Worm (Caenorhabditis elegans): ENCODE measurements around the gene nipi-3.

Gene nipi-3

ce11 chrX:15597077-15597476, 10.7 kb upstream of the nipi-3 start, which contains the start of gene K09A9.8:
Gene K09A9.8, minus strand, starts transcription at chrX:15597177.
- TF ChIP-seq lin-39 (tag; optimal IDR thresholded peaks at IDR 0.05): no peak
- TF ChIP-seq D1046.2 (GFP tag; IDR thresholded peaks at IDR 0.05): no peak

DNA sequence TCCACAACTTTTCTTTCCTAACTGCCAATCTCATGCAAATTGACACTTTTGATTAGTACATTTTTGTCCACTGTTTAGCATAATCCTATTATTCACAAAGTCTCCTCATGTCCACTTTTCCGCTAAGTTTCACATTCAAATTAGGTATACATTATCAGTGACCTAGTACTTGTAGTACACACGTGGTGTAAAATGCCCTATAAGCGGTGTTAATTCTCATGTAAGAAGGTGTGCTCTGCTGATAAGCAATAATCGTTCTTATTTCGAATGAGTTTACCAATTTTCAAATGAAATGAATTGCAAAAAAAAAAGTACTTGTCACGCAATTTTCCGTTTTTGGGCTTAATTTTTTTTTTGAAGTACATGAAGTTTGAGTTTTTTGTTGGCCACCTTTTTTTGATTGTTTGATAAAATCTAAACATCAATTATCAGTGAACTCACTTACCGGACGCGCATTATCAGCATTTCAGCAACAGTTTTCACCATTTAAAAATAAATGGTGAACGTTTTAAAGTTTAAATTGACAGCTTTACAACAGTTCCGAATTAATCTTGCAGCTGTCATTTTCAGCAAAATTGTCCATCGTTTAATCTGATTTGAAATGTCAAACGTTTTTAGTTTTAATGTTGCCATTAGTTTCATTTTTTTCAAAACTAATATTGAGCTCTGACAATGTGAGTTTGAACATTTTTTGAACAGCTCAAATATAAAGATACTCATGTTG, 8.9 kb upstream of the nipi-3 start:
- TF ChIP-seq Y5F2A.4 (GFP tag; optimal IDR thresholded peaks at IDR 0.05): no peak
- peak; percentile 94 for TF ChIP-seq tra-1 (GFP tag; IDR thresholded peaks at IDR 0.05)
- peak; percentile 27 for TF ChIP-seq T20F7.1 (GFP tag; optimal IDR thresholded peaks at IDR 0.05)
- no peak for TF ChIP-seq spr-3 (GFP tag; optimal IDR thresholded peaks at IDR 0.05)
- TF ChIP-seq nhr-42 (GFP tag; IDR thresholded peaks at IDR 0.05): no peak
- no peak for TF ChIP-seq lin-15B (tag; optimal IDR thresholded peaks at IDR 0.05)
- TF ChIP-seq lir-3 (tag; optimal IDR thresholded peaks at IDR 0.05): no peak
- no peak for TF ChIP-seq lin-13 (GFP tag; optimal IDR thresholded peaks at IDR 0.05)
- TF ChIP-seq F37D6.2 (tag; optimal IDR thresholded peaks at IDR 0.05): no peak
- no peak for TF ChIP-seq vab-7 (GFP tag; IDR thresholded peaks at IDR 0.05)
- no peak for TF ChIP-seq nhr-25 (tag; optimal IDR thresholded peaks at IDR 0.05; ENCODE audit: borderline replicate concordance, insufficient read depth)
- no peak for TF ChIP-seq dpl-1 (GFP tag; optimal IDR thresholded peaks at IDR 0.05)
- TF ChIP-seq nhr-76 (tag; optimal IDR thresholded peaks at IDR 0.05): no peak
- no peak for TF ChIP-seq nhr-6 (tag; optimal IDR thresholded peaks at IDR 0.05)
- peak; percentile 93 for TF ChIP-seq dmd-6 (GFP tag; IDR thresholded peaks at IDR 0.05)
- TF ChIP-seq aha-1 (tag): peak; percentile 87
- TF ChIP-seq D1046.2 (GFP tag; IDR thresholded peaks at IDR 0.05): no peak
- peak; percentile 14 for TF ChIP-seq mxl-3 (GFP tag; optimal IDR thresholded peaks at IDR 0.05)
- no peak for TF ChIP-seq unc-62 (GFP tag; optimal IDR thresholded peaks at IDR 0.05 in 1 of 2)
- no peak for TF ChIP-seq unc-62 (tag; optimal IDR thresholded peaks at IDR 0.05)
- peak; percentile 80 for TF ChIP-seq nhr-28 (tag; optimal IDR thresholded peaks at IDR 0.05)
- peak in 1 of 2 experiments; percentile 12 for TF ChIP-seq mdl-1 (tag; optimal IDR thresholded peaks at IDR 0.05)
- TF ChIP-seq zfp-2 (tag; optimal IDR thresholded peaks at IDR 0.05): no peak
- TF ChIP-seq unc-130 (GFP tag; optimal IDR thresholded peaks at IDR 0.05): no peak
- no peak for TF ChIP-seq mes-2 (tag; optimal IDR thresholded peaks at IDR 0.05; ENCODE audit: poor library complexity, severe bottlenecking)
- TF ChIP-seq ceh-62 (tag; optimal IDR thresholded peaks at IDR 0.05): no peak
- no peak for TF ChIP-seq nhr-41 (GFP tag; IDR thresholded peaks at IDR 0.05)
- peak; percentile 42 for TF ChIP-seq hlh-11 (tag; optimal IDR thresholded peaks at IDR 0.05)
- no peak for TF ChIP-seq ama-1 (optimal IDR thresholded peaks at IDR 0.05)
- TF ChIP-seq saeg-2 (GFP tag; IDR thresholded peaks at IDR 0.05): 0 out of 2 replicates have a peak, but pooled peaks have one; percentile 9
- TF ChIP-seq nhr-10 (tag; optimal IDR thresholded peaks at IDR 0.05): no peak
- no peak for TF ChIP-seq hlh-30 (tag; optimal IDR thresholded peaks at IDR 0.05; ENCODE audit: insufficient read depth)
- no peak for TF ChIP-seq mep-1 (tag; optimal IDR thresholded peaks at IDR 0.05)
- no peak for TF ChIP-seq ctbp-1 (GFP tag; IDR thresholded peaks at IDR 0.05)
- no peak for TF ChIP-seq dmd-8 (GFP tag; IDR thresholded peaks at IDR 0.05)
- no peak for TF ChIP-seq spr-1 (tag; optimal IDR thresholded peaks at IDR 0.05)
- TF ChIP-seq daf-16 (GFP tag; optimal IDR thresholded peaks at IDR 0.05): no peak
- TF ChIP-seq daf-16 (tag; optimal IDR thresholded peaks at IDR 0.05): peak; percentile 31
- no peak for TF ChIP-seq lin-38 (GFP tag; IDR thresholded peaks at IDR 0.05)
- peak; percentile 74 for TF ChIP-seq pqm-1 (tag; optimal IDR thresholded peaks at IDR 0.05)
- peak; percentile 62; the same call in 1 of the 2 replicates for TF ChIP-seq php-3 (GFP tag; IDR thresholded peaks at IDR 0.05)
- no peak for TF ChIP-seq rbr-2 (tag; optimal IDR thresholded peaks at IDR 0.05)
- TF ChIP-seq nhr-48 (tag; optimal IDR thresholded peaks at IDR 0.05): peak; percentile 27
- no peak for TF ChIP-seq arid-1 (GFP tag; conservative IDR thresholded peaks at IDR 0.05)
- TF ChIP-seq madf-5 (GFP tag; IDR thresholded peaks at IDR 0.05): no peak
- no peak for TF ChIP-seq daf-19 (GFP tag; conservative IDR thresholded peaks at IDR 0.05)
- TF ChIP-seq mdt-29 (GFP tag; IDR thresholded peaks at IDR 0.05): no peak
- TF ChIP-seq dve-1 (tag; optimal IDR thresholded peaks at IDR 0.05; ENCODE audit: insufficient read depth): peak; percentile 42

Measured in whole organism, L4 larva.